Worm (Caenorhabditis elegans): ENCODE data around the gene T22B7.22.

DNA sequence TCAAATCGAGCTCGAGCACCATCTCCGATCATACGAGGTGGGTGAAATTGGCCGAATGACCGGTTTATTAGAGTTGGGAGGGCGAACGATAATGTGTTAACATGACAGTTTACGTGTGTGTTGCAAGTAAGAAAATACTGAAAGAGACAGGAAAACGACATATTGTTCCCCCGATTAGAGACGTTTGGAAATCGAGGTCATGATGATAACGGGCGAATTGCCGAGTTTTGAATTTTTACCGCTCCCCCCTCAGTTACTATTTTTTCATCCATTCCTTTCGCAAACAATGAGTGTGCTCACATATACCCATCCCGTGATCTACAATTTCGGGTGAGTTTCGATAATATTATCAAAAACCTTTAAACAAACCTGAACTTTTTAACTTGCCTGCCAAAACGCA is 10.0 kb downstream of the T22B7.22 start:
- TF ChIP-seq sptf-1 (tag; optimal IDR thresholded peaks at IDR 0.05), result no peak
- no peak for TF ChIP-seq ztf-11 (tag; optimal IDR thresholded peaks at IDR 0.05)
- TF ChIP-seq pha-4 (tag; optimal IDR thresholded peaks at IDR 0.05), result no peak
- TF ChIP-seq unc-39 (tag; optimal IDR thresholded peaks at IDR 0.05), result no peak
- no peak for TF ChIP-seq unc-120 (tag; optimal IDR thresholded peaks at IDR 0.05; ENCODE audit: poor library complexity, severe bottlenecking)
- TF ChIP-seq ceh-43 (GFP tag; optimal IDR thresholded peaks at IDR 0.05), result no peak
- TF ChIP-seq drap-1 (GFP tag; optimal IDR thresholded peaks at IDR 0.05), result no peak
- no peak for TF ChIP-seq nhr-76 (tag; optimal IDR thresholded peaks at IDR 0.05)
- no peak for TF ChIP-seq nhr-28 (tag; optimal IDR thresholded peaks at IDR 0.05)
- no peak for TF ChIP-seq unc-62 (GFP tag; optimal IDR thresholded peaks at IDR 0.05)
- TF ChIP-seq lsy-2 (tag; optimal IDR thresholded peaks at IDR 0.05), result no peak
- no peak for TF ChIP-seq mep-1 (tag; optimal IDR thresholded peaks at IDR 0.05)
- no peak for TF ChIP-seq ces-1 (GFP tag; optimal IDR thresholded peaks at IDR 0.05)

All from whole organism, mixed stage, embryonic.